Worm (Caenorhabditis elegans): ENCODE measurements around the gene M03E7.1.

- TF ChIP-seq ZK546.5 (tag; optimal IDR thresholded peaks at IDR 0.05) (no peak), nhr-237 (tag; optimal IDR thresholded peaks at IDR 0.05) (no peak), ama-1 (optimal IDR thresholded peaks at IDR 0.05) (no peak), unc-62 (GFP tag; optimal IDR thresholded peaks at IDR 0.05) (no peak), snpc-4 (tag; optimal IDR thresholded peaks at IDR 0.05) (no peak), zag-1 (tag; optimal IDR thresholded peaks at IDR 0.05) (no peak), nhr-11 (tag; optimal IDR thresholded peaks at IDR 0.05) (no peak), crh-2 (tag; optimal IDR thresholded peaks at IDR 0.05) (no peak), sem-4 (tag; optimal IDR thresholded peaks at IDR 0.05) (no peak)
Observed at ce11 chrV:5593406-5593805, 28.1 kb upstream of the M03E7.1 start, which contains the start of gene mrpl-48.
